Worm (Caenorhabditis elegans): Measurements from ENCODE around the gene R07E5.7.
"Not testable (repeated sequence)": the region's sequence is repeated elsewhere in the genome, so short reads cannot be mapped to it uniquely, and the experiment has no call there.

R07E5.7 gene

DNA sequence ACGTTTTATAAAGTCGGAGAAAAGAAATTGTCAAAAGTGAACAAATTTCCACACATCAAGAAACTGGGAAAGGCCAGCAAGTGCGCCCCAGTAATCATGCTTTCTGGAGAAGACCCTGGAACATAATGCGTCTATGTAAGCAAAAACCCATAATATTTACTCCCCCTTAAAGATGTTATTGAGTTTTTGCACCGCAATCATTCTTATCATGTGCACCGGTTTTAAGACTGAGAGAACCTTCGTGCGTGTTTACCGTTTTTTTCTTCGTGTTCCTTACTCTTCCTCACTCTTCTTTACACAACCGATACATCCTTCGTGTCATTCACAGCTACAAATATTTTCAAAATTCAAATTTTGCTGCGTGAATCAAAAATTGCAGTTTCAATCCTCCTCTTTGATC lies 46.1 kb downstream of the R07E5.7 start:
- TF ChIP-seq mxl-3 (GFP tag; optimal IDR thresholded peaks at IDR 0.05) (no peak), R02D3.7 (tag; optimal IDR thresholded peaks at IDR 0.05) (no peak), daf-16 (GFP tag; optimal IDR thresholded peaks at IDR 0.05) (no peak), daf-16 (tag; optimal IDR thresholded peaks at IDR 0.05) (peak; percentile 97), F49E8.2 (tag; optimal IDR thresholded peaks at IDR 0.05; ENCODE audit: borderline replicate concordance) (no peak)

ce11 chrIII:4370585-4370984 lies 48.4 kb downstream of the R07E5.7 start, which contains the start of gene ckb-3:
TSS of gene ckb-3 (plus strand) at chrIII:4370885.
- TF ChIP-seq lim-7 (GFP tag; IDR thresholded peaks at IDR 0.05) (no peak), duxl-1 (tag; optimal IDR thresholded peaks at IDR 0.05; ENCODE audit: poor library complexity) (no peak), lin-38 (GFP tag; IDR thresholded peaks at IDR 0.05) (no peak), dmd-8 (GFP tag; IDR thresholded peaks at IDR 0.05) (no peak), ceh-20 (GFP tag; IDR thresholded peaks at IDR 0.05) (no peak)

DNA sequence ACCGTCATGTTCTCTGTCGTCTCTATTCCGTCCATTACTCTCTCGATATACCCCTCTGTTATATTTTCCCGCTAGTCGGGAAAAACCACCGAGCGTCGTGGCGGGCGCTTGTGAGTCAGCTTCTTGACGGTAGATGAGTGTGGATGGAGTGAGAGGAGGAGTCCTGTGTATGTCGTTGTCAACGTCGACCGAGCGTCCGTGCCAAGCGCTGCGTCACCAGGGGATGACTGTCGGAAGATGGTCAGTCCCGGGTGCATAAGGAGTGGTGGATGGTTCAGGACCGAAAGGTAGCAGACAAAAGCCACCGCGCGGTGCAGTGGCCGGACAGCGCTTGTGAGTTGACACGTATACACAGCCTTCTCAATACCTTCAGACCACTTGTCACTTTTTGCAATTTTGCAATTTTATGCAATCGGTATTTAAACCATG lies 49.6 kb downstream of the R07E5.7 start:
- peak; percentile 57 for TF ChIP-seq T20F7.1 (GFP tag; optimal IDR thresholded peaks at IDR 0.05)
- peak; percentile 85 for TF ChIP-seq dmd-6 (GFP tag; IDR thresholded peaks at IDR 0.05)
- TF ChIP-seq spr-3 (GFP tag; optimal IDR thresholded peaks at IDR 0.05): peak; percentile 51
- peak; percentile 96 for TF ChIP-seq aha-1 (tag)
- TF ChIP-seq mxl-3 (GFP tag; optimal IDR thresholded peaks at IDR 0.05): peak; percentile 41
- TF ChIP-seq daf-16 (GFP tag; optimal IDR thresholded peaks at IDR 0.05): peak; percentile 20 to 54
- TF ChIP-seq daf-16 (tag; optimal IDR thresholded peaks at IDR 0.05): peak; percentile 24
- peak; percentile 3 for TF ChIP-seq pqm-1 (tag; optimal IDR thresholded peaks at IDR 0.05)
- peak; percentile 59; the same call in 1 of the 2 replicates for TF ChIP-seq Y75B8A.6 (GFP tag; IDR thresholded peaks at IDR 0.05)
- TF ChIP-seq D1046.2 (GFP tag; IDR thresholded peaks at IDR 0.05): peak; percentile 52; the same call in 1 of the 2 replicates
- peak; percentile 94 for TF ChIP-seq egl-43 (GFP tag; IDR thresholded peaks at IDR 0.05)
- TF ChIP-seq lin-38 (GFP tag; IDR thresholded peaks at IDR 0.05): peak; percentile 84
- TF ChIP-seq arid-1 (GFP tag; conservative IDR thresholded peaks at IDR 0.05): peak; percentile 45; the same call in 1 of the 2 replicates
- TF ChIP-seq duxl-1 (tag; optimal IDR thresholded peaks at IDR 0.05; ENCODE audit: poor library complexity): peak; percentile 5
- TF ChIP-seq spr-1 (tag; optimal IDR thresholded peaks at IDR 0.05): peak; percentile 63
- TF ChIP-seq nhr-42 (GFP tag; IDR thresholded peaks at IDR 0.05): peak; percentile 69; the same call in 1 of the 2 replicates
- TF ChIP-seq nhr-41 (GFP tag; IDR thresholded peaks at IDR 0.05): peak; percentile 53; the same call in 1 of the 2 replicates
- peak; percentile 65 for TF ChIP-seq tra-1 (GFP tag; IDR thresholded peaks at IDR 0.05)
- TF ChIP-seq hif-1 (tag; optimal IDR thresholded peaks at IDR 0.05): peak in 1 of 2 experiments; percentile 24
- TF ChIP-seq set-16 (GFP tag; IDR thresholded peaks at IDR 0.05): peak; percentile 90
- peak; percentile 75; the same call in 1 of the 2 replicates for TF ChIP-seq F44E2.7 (GFP tag; IDR thresholded peaks at IDR 0.05)
- peak; percentile 67 for TF ChIP-seq nhr-48 (tag; optimal IDR thresholded peaks at IDR 0.05)
- peak; percentile 6 for TF ChIP-seq jun-1 (tag; optimal IDR thresholded peaks at IDR 0.05)
- peak; percentile 82 for TF ChIP-seq zfp-3 (GFP tag; conservative IDR thresholded peaks at IDR 0.05)
- TF ChIP-seq F37D6.2 (tag; optimal IDR thresholded peaks at IDR 0.05): peak; percentile 8
- TF ChIP-seq pha-4 (GFP tag; IDR thresholded peaks at IDR 0.05): peak; percentile 84
- not testable (repeated sequence) for TF ChIP-seq pha-4 (tag; optimal IDR thresholded peaks at IDR 0.05)
- 0 out of 2 replicates have a peak, but pooled peaks have one; percentile 43 for TF ChIP-seq lin-1 (GFP tag; IDR thresholded peaks at IDR 0.05)
- TF ChIP-seq T26A8.4 (GFP tag; IDR thresholded peaks at IDR 0.05): peak; percentile 84
- TF ChIP-seq vab-7 (GFP tag; IDR thresholded peaks at IDR 0.05): peak; percentile 58; the same call in 1 of the 2 replicates
- 0 out of 2 replicates have a peak, but pooled peaks have one; percentile 19 for TF ChIP-seq F26F4.8 (GFP tag; conservative IDR thresholded peaks at IDR 0.05)
- peak; percentile 44 for TF ChIP-seq hlh-30 (tag; optimal IDR thresholded peaks at IDR 0.05; ENCODE audit: insufficient read depth)
- peak; percentile 64; the same call in 1 of the 2 replicates for TF ChIP-seq ZK337.2 (GFP tag; IDR thresholded peaks at IDR 0.05)
- TF ChIP-seq nhr-28 (tag; optimal IDR thresholded peaks at IDR 0.05): peak; percentile 37
- TF ChIP-seq rbr-2 (tag; optimal IDR thresholded peaks at IDR 0.05): peak; percentile 74
- TF ChIP-seq dve-1 (tag; optimal IDR thresholded peaks at IDR 0.05; ENCODE audit: insufficient read depth): peak; percentile 61
- peak; percentile 71 for TF ChIP-seq nhr-102 (tag; optimal IDR thresholded peaks at IDR 0.05)
- TF ChIP-seq dmd-8 (GFP tag; IDR thresholded peaks at IDR 0.05): peak; percentile 78; the same call in 1 of the 2 replicates
- TF ChIP-seq ctbp-1 (GFP tag; IDR thresholded peaks at IDR 0.05): peak; percentile 69; the same call in 1 of the 2 replicates
- TF ChIP-seq dmd-9 (GFP tag; IDR thresholded peaks at IDR 0.05): peak; percentile 39; the same call in 1 of the 2 replicates
- TF ChIP-seq F10B5.3 (tag; optimal IDR thresholded peaks at IDR 0.05): peak; percentile 49
